Worm (Caenorhabditis elegans) whole organism, L4 larva: ENCODE data around the gene F52H2.3.
A peak's percentile ranks its signal among the peaks of the same experiment; 100 is the strongest.

ENCODE experiments used
- Y5F2A.4 ChIP-seq: fragments of 200-800 bp; sonication (Bioruptor generic); optimal IDR thresholded peaks from 2 replicates; lab custom pipeline; 2018; ENCODE audit warnings: mild to moderate bottlenecking, missing genetic modification characterization, missing compliant biosample characterization
- ZK546.5 ChIP-seq, 2 experiments: sonication (generic microtip); optimal IDR thresholded peaks; 2 replicates each; lab custom pipeline; 2017; ENCODE audit warnings: missing biosample characterization in 2 of 2, missing genetic modification characterization in 2 of 2
- ama-1 ChIP-seq: fragments of 150-350 bp; optimal IDR thresholded peaks from 2 replicates; lab custom pipeline; 2014; ENCODE audit warnings: inconsistent platforms, mixed read lengths
- attf-4 ChIP-seq: sonication (generic microtip); optimal IDR thresholded peaks from 3 replicates; lab custom pipeline; 2017; ENCODE audit warnings: missing biosample characterization, missing genetic modification characterization
- dpl-1 ChIP-seq: fragments of 150-350 bp; optimal IDR thresholded peaks from 2 replicates; lab custom pipeline; 2014; ENCODE audit warnings: missing biosample characterization, missing genetic modification reagents, missing genetic modification characterization
- egl-27 ChIP-seq: sonication (generic microtip); optimal IDR thresholded peaks from 3 replicates; lab custom pipeline; 2017; ENCODE audit warnings: missing biosample characterization, missing genetic modification reagents, missing genetic modification characterization
- fos-1 ChIP-seq: fragments of 150-350 bp; optimal IDR thresholded peaks from 2 replicates; lab custom pipeline; 2014; ENCODE audit warnings: missing biosample characterization, missing genetic modification characterization
- lim-7 ChIP-seq: fragments of 200-800 bp; sonication (Bioruptor generic); IDR thresholded peaks from 2 replicates; pipeline ENCODE4 v1.3.6; 2022; ENCODE audit warnings: missing genetic modification characterization, missing compliant biosample characterization
- mxl-2 ChIP-seq: fragments of 200-800 bp; sonication (Bioruptor generic); conservative IDR thresholded peaks from 2 replicates; pipeline ENCODE4 v1.3.6; 2022; ENCODE audit warnings: missing genetic modification reagents, missing genetic modification characterization, missing compliant biosample characterization
- pha-4 ChIP-seq, 2 experiments: fragments of 150-350 bp in 1 of 2; fragments of 200-800 bp in 1 of 2; sonication (Bioruptor generic) in 1 of 2; IDR thresholded peaks in 1 of 2; optimal IDR thresholded peaks in 1 of 2; 2 replicates each; pipeline versions ENCODE4 v1.3.6 to Lab custom; 2014 to 2022; ENCODE audit warnings: missing genetic modification characterization in 2 of 2, missing genetic modification reagents in 2 of 2, missing biosample characterization in 1 of 2, missing compliant biosample characterization in 1 of 2
- saeg-2 ChIP-seq: fragments of 200-800 bp; sonication (Bioruptor generic); IDR thresholded peaks from 2 replicates; pipeline ENCODE4 v1.3.6; 2022; ENCODE audit warnings: missing genetic modification reagents, missing genetic modification characterization, missing compliant biosample characterization
- unc-39 ChIP-seq: sonication (generic microtip); optimal IDR thresholded peaks from 2 replicates; lab custom pipeline; 2017; ENCODE audit warnings: missing biosample characterization, missing genetic modification characterization
- zfp-2 ChIP-seq: sonication (generic microtip); optimal IDR thresholded peaks from 2 replicates; lab custom pipeline; 2016; ENCODE audit warnings: mild to moderate bottlenecking, missing genetic modification characterization, missing compliant biosample characterization
- ztf-11 ChIP-seq: fragments of 150-350 bp; optimal IDR thresholded peaks from 2 replicates; lab custom pipeline; 2014; ENCODE audit warnings: missing biosample characterization, missing genetic modification characterization

ce11 chrX:2559399-2559798 is 18.5 kb upstream of the F52H2.3 start:
- TF ChIP-seq saeg-2 (GFP tag; lab: Robert Waterston, UW), result no peak
- TF ChIP-seq ama-1, result no peak
- TF ChIP-seq mxl-2 (GFP tag; lab: Robert Waterston, UW), result no peak
- TF ChIP-seq ZK546.5 (tag; optimal IDR thresholded peaks at IDR 0.05; lab: Kevin White, UChicago), result no peak
- TF ChIP-seq Y5F2A.4, result no peak
- no peak for TF ChIP-seq lim-7 (GFP tag; lab: Robert Waterston, UW)
- TF ChIP-seq dpl-1, result peak; percentile 57
- 0 out of 2 replicates have a peak, but pooled peaks have one; percentile 24 for TF ChIP-seq pha-4 (GFP tag; IDR thresholded peaks at IDR 0.05; lab: Robert Waterston, UW)
- no peak for TF ChIP-seq pha-4 (tag; optimal IDR thresholded peaks at IDR 0.05; lab: Kevin White, UChicago)
- TF ChIP-seq attf-4 (tag; lab: Kevin White, UChicago), result no peak
- no peak for TF ChIP-seq ztf-11 (tag; lab: Kevin White, UChicago)
- TF ChIP-seq zfp-2 (tag; lab: Kevin White, UChicago), result no peak
- TF ChIP-seq egl-27 (tag; lab: Kevin White, UChicago), result no peak
- no peak for TF ChIP-seq fos-1 (tag; lab: Kevin White, UChicago)
- TF ChIP-seq unc-39 (tag; lab: Kevin White, UChicago), result no peak
